Fruit fly (Drosophila melanogaster): ENCODE data around the gene tara.

DNA sequence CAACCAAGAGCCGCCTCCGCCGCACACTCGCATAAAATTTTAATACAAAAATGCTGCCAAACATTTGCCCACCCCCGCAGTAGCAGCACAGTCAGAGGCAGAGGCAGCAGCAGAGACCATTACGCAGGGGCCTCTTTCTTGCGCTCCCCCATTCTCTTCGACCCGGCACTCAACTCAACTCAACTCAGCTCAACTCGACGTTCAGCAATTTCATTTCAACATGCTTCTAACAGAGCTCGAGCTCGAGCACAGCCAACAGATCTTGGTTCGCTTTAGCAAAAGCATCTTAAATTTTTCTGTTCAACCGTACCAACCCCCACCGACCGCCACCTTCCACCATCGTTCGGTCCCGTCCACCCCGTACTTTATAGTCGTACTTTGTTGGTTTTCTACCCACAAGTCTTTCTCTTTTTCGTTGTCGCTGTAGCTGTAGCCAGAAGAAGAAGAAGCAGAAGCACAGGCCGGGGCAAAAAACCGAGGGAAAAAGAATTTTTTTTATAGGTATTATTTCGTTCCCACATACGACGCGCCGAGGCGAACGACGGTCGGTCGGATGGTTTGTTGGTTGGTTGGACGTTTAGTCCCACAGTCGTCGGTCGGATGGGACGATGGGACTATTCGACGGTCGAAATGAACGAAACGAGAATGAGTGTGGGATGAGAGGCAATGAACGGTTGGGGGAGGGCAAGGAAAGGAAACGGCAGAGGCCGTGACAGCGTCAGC, 9.9 kb downstream of the tara start:
- TF ChIP-seq CG7101 (tag; optimal IDR thresholded peaks at IDR 0.05) (no peak), CG7045 (GFP tag; optimal IDR thresholded peaks at IDR 0.05) (no peak), kay (GFP tag; ENCODE audit: borderline replicate concordance) (peak; percentile 95), CG12768 (GFP tag; optimal IDR thresholded peaks at IDR 0.05) (peak; percentile 47), CG11617 (GFP tag; optimal IDR thresholded peaks at IDR 0.05) (no peak), cic (GFP tag; optimal IDR thresholded peaks at IDR 0.05) (peak; percentile 91), bab1 (GFP tag; optimal IDR thresholded peaks at IDR 0.05) (peak; percentile 2), cnc (optimal IDR thresholded peaks at IDR 0.05) (no peak), tj (GFP tag; optimal IDR thresholded peaks at IDR 0.05) (no peak), Mnt (GFP tag; optimal IDR thresholded peaks at IDR 0.05) (peak; percentile 75), CG33017 (tag; optimal IDR thresholded peaks at IDR 0.05) (no peak), ovo (GFP tag; optimal IDR thresholded peaks at IDR 0.05) (peak; percentile 22), Crg-1 (GFP tag; optimal IDR thresholded peaks at IDR 0.05) (peak; percentile 12), Hr96 (GFP tag; optimal IDR thresholded peaks at IDR 0.05) (peak; percentile 61)
